Worm (Caenorhabditis elegans) whole organism, L1 larva: ENCODE results near the gene F43C11.10.

Experiments
- aly-2 ChIP-seq: fragments of 150-350 bp; optimal IDR thresholded peaks from 2 replicates; lab custom pipeline; 2014; ENCODE audit warnings: missing biosample characterization, missing genetic modification characterization
- elt-3 ChIP-seq, 6 experiments: fragments of 150-350 bp in 1 of 6; sonication (generic microtip); optimal IDR thresholded peaks; 2 replicates each; lab custom pipeline; 2017 to 2018; ENCODE audit warnings: missing biosample characterization in 6 of 6, missing genetic modification characterization in 6 of 6, inconsistent platforms in 1 of 6
- fkh-10 ChIP-seq: sonication (generic microtip); optimal IDR thresholded peaks from 2 replicates; lab custom pipeline; 2017; ENCODE audit warnings: missing biosample characterization, missing genetic modification reagents, missing genetic modification characterization
- skn-1 ChIP-seq: fragments of 150-350 bp; optimal IDR thresholded peaks from 2 replicates; lab custom pipeline; 2014; ENCODE audit warnings: missing biosample characterization, missing genetic modification characterization
- ztf-11 ChIP-seq, 2 experiments: sonication (generic microtip); optimal IDR thresholded peaks; 2 replicates each; lab custom pipeline; 2016 to 2017; ENCODE audit warnings: missing genetic modification characterization in 2 of 2, missing biosample characterization in 1 of 2, missing compliant biosample characterization in 1 of 2

ce11 chrII:2363673-2364072 is 11.2 kb upstream of the F43C11.10 start, which contains the start of gene F43C11.11:
- TF ChIP-seq fkh-10 (GFP tag; lab: Kevin White, UChicago) (no peak), ztf-11 (tag; optimal IDR thresholded peaks at IDR 0.05; lab: Kevin White, UChicago) (no peak), elt-3 (tag; optimal IDR thresholded peaks at IDR 0.05; lab: Kevin White, UChicago) (no peak), aly-2 (no peak), skn-1 (no peak)
